Worm (Caenorhabditis elegans) whole organism, L1 larva: Measurements from ENCODE around the gene Y53G8AM.7.

Experiments used
- ceh-63 ChIP-seq: fragments of 200-800 bp; sonication (Bioruptor generic); optimal IDR thresholded peaks from 2 replicates; lab custom pipeline; 2018; ENCODE audit warnings: mild to moderate bottlenecking, missing genetic modification characterization, missing compliant biosample characterization
- ceh-82 ChIP-seq, 3 experiments: fragments of 150-350 bp in 1 of 3; sonication (generic microtip) in 2 of 3; optimal IDR thresholded peaks; 2 replicates each; lab custom pipeline; 2014 to 2017; ENCODE audit warnings: missing biosample characterization in 3 of 3, missing genetic modification characterization in 3 of 3
- dsc-1 ChIP-seq: sonication (generic microtip); optimal IDR thresholded peaks from 2 replicates; lab custom pipeline; 2016; ENCODE audit warnings: mild to moderate bottlenecking, missing genetic modification characterization, missing compliant biosample characterization
- elt-3 ChIP-seq, 6 experiments: fragments of 150-350 bp in 1 of 6; sonication (generic microtip); optimal IDR thresholded peaks; 2 replicates each; lab custom pipeline; 2017 to 2018; ENCODE audit warnings: missing biosample characterization in 6 of 6, missing genetic modification characterization in 6 of 6, inconsistent platforms in 1 of 6
- fkh-10 ChIP-seq: sonication (generic microtip); optimal IDR thresholded peaks from 2 replicates; lab custom pipeline; 2017; ENCODE audit warnings: missing biosample characterization, missing genetic modification reagents, missing genetic modification characterization
- nhr-47 ChIP-seq: sonication (generic microtip); optimal IDR thresholded peaks from 2 replicates; lab custom pipeline; 2016; ENCODE audit warnings: mild to moderate bottlenecking, missing genetic modification characterization, moderate library complexity, missing compliant biosample characterization
- nhr-71 ChIP-seq: sonication (generic microtip); optimal IDR thresholded peaks from 2 replicates; lab custom pipeline; 2016; ENCODE audit warnings: mild to moderate bottlenecking, missing genetic modification characterization, moderate library complexity, missing compliant biosample characterization
- skn-1 ChIP-seq: fragments of 150-350 bp; optimal IDR thresholded peaks from 2 replicates; lab custom pipeline; 2014; ENCODE audit warnings: missing biosample characterization, missing genetic modification characterization
- sptf-1 ChIP-seq: fragments of 150-350 bp; optimal IDR thresholded peaks from 2 replicates; lab custom pipeline; 2014; ENCODE audit warnings: missing biosample characterization, missing genetic modification characterization

Gene Y53G8AM.7

DNA sequence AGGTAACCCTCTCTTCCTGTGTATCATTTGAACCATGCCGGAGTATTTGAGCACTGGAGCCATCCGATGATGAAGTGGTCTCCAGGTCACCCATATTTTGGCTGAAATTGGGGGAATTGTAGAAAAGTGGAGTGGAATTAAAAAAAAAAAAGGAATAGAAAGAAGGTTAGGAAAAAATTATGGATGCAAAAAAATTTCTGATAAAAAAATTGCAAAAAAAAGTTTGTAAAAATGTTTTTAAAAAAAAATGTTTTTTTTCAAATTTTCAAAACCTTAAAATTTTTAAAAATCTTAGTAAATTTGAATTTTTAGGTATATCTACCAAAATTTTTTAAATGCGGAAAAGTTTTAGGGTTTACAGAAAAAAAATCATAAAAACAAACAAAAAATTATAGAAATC lies 47.5 kb downstream of the Y53G8AM.7 start, which contains the start of gene frm-8:
Gene frm-8 (minus strand): TSS at position 101 of the 400 bp plus-strand sequence.
- TF ChIP-seq skn-1 (no peak), nhr-47 (tag; lab: Kevin White, UChicago) (no peak), ceh-63 (GFP tag; lab: Kevin White, UChicago) (no peak), sptf-1 (tag; lab: Kevin White, UChicago) (no peak), nhr-71 (tag; lab: Kevin White, UChicago) (no peak), dsc-1 (tag; lab: Kevin White, UChicago) (no peak), ceh-82 (tag; optimal IDR thresholded peaks at IDR 0.05; lab: Kevin White, UChicago) (no peak), fkh-10 (GFP tag; lab: Kevin White, UChicago) (no peak), elt-3 (tag; optimal IDR thresholded peaks at IDR 0.05; lab: Kevin White, UChicago) (no peak)
